Worm (Caenorhabditis elegans) whole organism, L1 larva: ENCODE data around the gene F54D5.24.

ENCODE experiments used
- C16A3.4 ChIP-seq: fragments of 150-350 bp; optimal IDR thresholded peaks from 2 replicates; lab custom pipeline; 2014; ENCODE audit warnings: missing biosample characterization, missing genetic modification characterization
- C34B4.2 ChIP-seq: sonication (generic microtip); optimal IDR thresholded peaks from 2 replicates; lab custom pipeline; 2017; ENCODE audit warnings: mild to moderate bottlenecking, missing genetic modification characterization, missing compliant biosample characterization
- aha-1 ChIP-seq: fragments of 150-350 bp; optimal IDR thresholded peaks from 2 replicates; lab custom pipeline; 2014; ENCODE audit warnings: missing biosample characterization, missing genetic modification characterization
- alr-1 ChIP-seq: fragments of 200-800 bp; sonication (Bioruptor generic); optimal IDR thresholded peaks from 2 replicates; lab custom pipeline; 2018; ENCODE audit warnings: borderline replicate concordance, mild to moderate bottlenecking, missing genetic modification characterization, missing compliant biosample characterization
- ceh-8 ChIP-seq: fragments of 200-800 bp; sonication (Bioruptor generic); optimal IDR thresholded peaks from 2 replicates; lab custom pipeline; 2018; ENCODE audit warnings: mild to moderate bottlenecking, missing genetic modification characterization, moderate library complexity, missing compliant biosample characterization
- ceh-88 ChIP-seq: fragments of 200-800 bp; sonication (Bioruptor generic); IDR thresholded peaks from 2 replicates; pipeline ENCODE4 v1.3.6; 2022; ENCODE audit warnings: missing genetic modification characterization, missing compliant biosample characterization
- ces-1 ChIP-seq: fragments of 150-350 bp; optimal IDR thresholded peaks from 2 replicates; lab custom pipeline; 2014; ENCODE audit warnings: missing biosample characterization, missing genetic modification reagents, missing genetic modification characterization
- dpl-1 ChIP-seq, 3 experiments: fragments of 150-350 bp in 2 of 3; sonication (generic microtip) in 1 of 3; optimal IDR thresholded peaks; 2 replicates each; lab custom pipeline; 2014 to 2017; ENCODE audit warnings: missing biosample characterization in 3 of 3, missing genetic modification characterization in 3 of 3, missing genetic modification reagents in 3 of 3
- efl-1 ChIP-seq, 4 experiments: fragments of 150-350 bp; optimal IDR thresholded peaks in 3 of 4; peaks in 1 of 4; 1 replicate in 1 of 4; 2 replicates in 3 of 4; lab custom pipeline; 2014; ENCODE audit warnings: missing biosample characterization in 2 of 4, missing genetic modification characterization in 2 of 4, missing genetic modification reagents in 2 of 4
- efl-3 ChIP-seq: fragments of 200-800 bp; sonication (Bioruptor generic); optimal IDR thresholded peaks from 2 replicates; lab custom pipeline; 2018; ENCODE audit warnings: mild to moderate bottlenecking, missing genetic modification characterization, missing compliant biosample characterization
- egl-13 ChIP-seq: sonication (generic microtip); optimal IDR thresholded peaks from 2 replicates; lab custom pipeline; 2016; ENCODE audit warnings: missing genotype, missing genetic modification reagents, missing genetic modification characterization, missing compliant biosample characterization
- elt-3 ChIP-seq, 6 experiments: fragments of 150-350 bp in 1 of 6; sonication (generic microtip); optimal IDR thresholded peaks; 2 replicates each; lab custom pipeline; 2017 to 2018; ENCODE audit warnings: missing biosample characterization in 6 of 6, missing genetic modification characterization in 6 of 6, inconsistent platforms in 1 of 6
- ets-5 ChIP-seq: fragments of 200-800 bp; sonication (Bioruptor generic); IDR thresholded peaks from 2 replicates; pipeline ENCODE4 v1.3.6; 2022; ENCODE audit warnings: missing genetic modification characterization, missing compliant biosample characterization
- fkh-10 ChIP-seq: sonication (generic microtip); optimal IDR thresholded peaks from 2 replicates; lab custom pipeline; 2017; ENCODE audit warnings: missing biosample characterization, missing genetic modification reagents, missing genetic modification characterization
- fkh-4 ChIP-seq: sonication (generic microtip); optimal IDR thresholded peaks from 2 replicates; lab custom pipeline; 2016; ENCODE audit warnings: missing compliant biosample characterization, missing genetic modification characterization, borderline replicate concordance
- fkh-8 ChIP-seq: sonication (generic microtip); optimal IDR thresholded peaks from 2 replicates; lab custom pipeline; 2016; ENCODE audit warnings: mild to moderate bottlenecking, missing genetic modification characterization, missing compliant biosample characterization
- hlh-17 ChIP-seq: fragments of 200-800 bp; sonication (Bioruptor generic); optimal IDR thresholded peaks from 2 replicates; lab custom pipeline; 2018; ENCODE audit warnings: missing genetic modification characterization, mild to moderate bottlenecking, missing compliant biosample characterization, moderate library complexity, borderline replicate concordance
- isw-1 ChIP-seq: fragments of 200-800 bp; sonication (Bioruptor generic); IDR thresholded peaks from 2 replicates; pipeline ENCODE4 v1.3.6; 2022; ENCODE audit warnings: missing genetic modification characterization, missing compliant biosample characterization
- lin-13 ChIP-seq: fragments of 150-350 bp; optimal IDR thresholded peaks from 2 replicates; lab custom pipeline; 2014; ENCODE audit warnings: missing biosample characterization, missing genetic modification reagents, missing genetic modification characterization
- lin-15B ChIP-seq: fragments of 150-350 bp; sonication (generic microtip); optimal IDR thresholded peaks from 3 replicates; lab custom pipeline; 2014; ENCODE audit warnings: missing biosample characterization, missing genetic modification characterization
- lir-3 ChIP-seq: sonication (generic microtip); optimal IDR thresholded peaks from 2 replicates; lab custom pipeline; 2016; ENCODE audit warnings: mild to moderate bottlenecking, missing genetic modification characterization, moderate library complexity, missing compliant biosample characterization; ENCODE audit not compliant: poor library complexity
- lsy-2 ChIP-seq, 2 experiments: fragments of 150-350 bp; optimal IDR thresholded peaks; 2 replicates each; lab custom pipeline; 2014; ENCODE audit warnings: missing biosample characterization in 2 of 2, missing genetic modification characterization in 2 of 2
- mef-2 ChIP-seq: fragments of 150-350 bp; optimal IDR thresholded peaks from 2 replicates; lab custom pipeline; 2014; ENCODE audit warnings: missing biosample characterization, missing genetic modification characterization
- mep-1 ChIP-seq: fragments of 150-350 bp; optimal IDR thresholded peaks from 2 replicates; lab custom pipeline; 2014; ENCODE audit warnings: missing biosample characterization, missing genetic modification characterization
- nhr-12 ChIP-seq: sonication (generic microtip); optimal IDR thresholded peaks from 2 replicates; lab custom pipeline; 2017; ENCODE audit warnings: missing biosample characterization, missing genetic modification characterization
- nhr-237 ChIP-seq: fragments of 150-350 bp; optimal IDR thresholded peaks from 2 replicates; lab custom pipeline; 2014; ENCODE audit warnings: missing biosample characterization, missing genetic modification characterization
- nhr-47 ChIP-seq: sonication (generic microtip); optimal IDR thresholded peaks from 2 replicates; lab custom pipeline; 2016; ENCODE audit warnings: mild to moderate bottlenecking, missing genetic modification characterization, moderate library complexity, missing compliant biosample characterization
- nhr-71 ChIP-seq: sonication (generic microtip); optimal IDR thresholded peaks from 2 replicates; lab custom pipeline; 2016; ENCODE audit warnings: mild to moderate bottlenecking, missing genetic modification characterization, moderate library complexity, missing compliant biosample characterization
- nhr-76 ChIP-seq: sonication (generic microtip); optimal IDR thresholded peaks from 2 replicates; lab custom pipeline; 2017; ENCODE audit warnings: missing biosample characterization, missing genetic modification characterization
- nhr-77 ChIP-seq: fragments of 150-350 bp; optimal IDR thresholded peaks from 2 replicates; lab custom pipeline; 2014; ENCODE audit warnings: missing biosample characterization, missing genetic modification characterization
- nhr-90 ChIP-seq: sonication (generic microtip); optimal IDR thresholded peaks from 2 replicates; lab custom pipeline; 2016; ENCODE audit warnings: mild to moderate bottlenecking, missing genetic modification characterization, missing compliant biosample characterization; ENCODE audit not compliant: poor library complexity
- pag-3 ChIP-seq: sonication (generic microtip); optimal IDR thresholded peaks from 2 replicates; lab custom pipeline; 2017; ENCODE audit warnings: missing genetic modification characterization, mild to moderate bottlenecking, missing compliant biosample characterization, antibody characterized with exemption, borderline replicate concordance; ENCODE audit not compliant: insufficient read depth
- pax-3 ChIP-seq: fragments of 200-800 bp; sonication (Bioruptor generic); optimal IDR thresholded peaks from 2 replicates; lab custom pipeline; 2018; ENCODE audit warnings: mild to moderate bottlenecking, missing genetic modification characterization, moderate library complexity, missing compliant biosample characterization
- skn-1 ChIP-seq: fragments of 150-350 bp; optimal IDR thresholded peaks from 2 replicates; lab custom pipeline; 2014; ENCODE audit warnings: missing biosample characterization, missing genetic modification characterization
- swsn-7 ChIP-seq: sonication (generic microtip); optimal IDR thresholded peaks from 2 replicates; lab custom pipeline; 2016; ENCODE audit warnings: missing genetic modification characterization, missing compliant biosample characterization
- tbx-2 ChIP-seq: sonication (generic microtip); optimal IDR thresholded peaks from 2 replicates; lab custom pipeline; 2016; ENCODE audit warnings: missing genetic modification characterization, missing compliant biosample characterization
- vab-15 ChIP-seq: sonication (generic microtip); optimal IDR thresholded peaks from 2 replicates; lab custom pipeline; 2017; ENCODE audit warnings: missing genotype, mild to moderate bottlenecking, missing genetic modification characterization, missing compliant biosample characterization
- ztf-4 ChIP-seq: fragments of 150-350 bp; optimal IDR thresholded peaks from 2 replicates; lab custom pipeline; 2014; ENCODE audit warnings: missing biosample characterization, missing genetic modification characterization

F54D5.24 gene

DNA sequence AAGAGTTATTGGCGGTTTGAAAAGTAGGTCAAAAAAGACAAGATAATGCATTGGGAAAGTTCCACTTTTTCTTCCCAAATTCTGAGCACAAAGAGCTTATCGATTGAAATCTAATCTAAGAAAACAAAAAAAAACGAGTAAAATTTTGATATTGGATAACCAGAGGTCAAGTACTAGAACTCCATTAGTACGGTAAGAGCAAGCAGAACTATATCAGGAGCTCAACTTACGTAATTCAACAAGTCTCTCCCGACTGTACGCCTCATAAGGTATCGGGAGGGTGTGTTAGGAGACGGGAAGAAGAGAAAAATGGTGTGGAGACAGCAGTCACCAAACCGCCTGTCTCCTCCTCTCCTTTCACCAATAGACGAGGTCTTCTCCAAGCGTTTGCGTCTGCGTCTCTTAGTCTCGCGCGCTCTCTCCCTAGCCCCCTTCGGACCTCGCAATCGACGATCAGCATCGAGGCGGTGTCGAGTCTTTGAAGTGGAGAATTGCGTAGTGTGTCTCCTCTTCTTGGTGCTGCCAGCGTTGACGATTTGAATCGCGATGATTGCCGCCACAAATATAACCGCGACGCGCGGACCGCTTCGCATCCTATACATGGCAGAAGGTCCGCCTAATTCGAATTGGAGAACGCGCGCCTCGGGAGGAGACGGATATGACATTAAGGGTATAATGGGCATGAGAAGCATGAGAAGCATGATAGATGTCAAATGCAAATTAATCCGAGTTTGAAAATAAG, 11.4 kb downstream of the F54D5.24 start, which contains the start of gene F54D5.5 (continued):
- no peak for TF ChIP-seq lir-3 (tag; lab: Kevin White, UChicago)
- no peak; the same call in 1 of the 2 replicates for TF ChIP-seq isw-1 (GFP tag; lab: Robert Waterston, UW)
- no peak for TF ChIP-seq nhr-12 (tag; lab: Kevin White, UChicago)
- TF ChIP-seq ceh-88 (GFP tag; lab: Robert Waterston, UW), result no peak
- TF ChIP-seq nhr-47, result no peak
- no peak for TF ChIP-seq fkh-10 (GFP tag; lab: Kevin White, UChicago)
- no peak for TF ChIP-seq skn-1 (tag; lab: Kevin White, UChicago)
- no peak for TF ChIP-seq C16A3.4 (tag; lab: Kevin White, UChicago)
- no peak for TF ChIP-seq nhr-90
- no peak for TF ChIP-seq ces-1 (GFP tag; lab: Kevin White, UChicago)
- no peak for TF ChIP-seq pag-3 (tag; lab: Kevin White, UChicago)
- no peak for TF ChIP-seq vab-15 (tag; lab: Kevin White, UChicago)
- no peak for TF ChIP-seq pax-3 (tag; lab: Kevin White, UChicago)
- no peak for TF ChIP-seq lin-13 (GFP tag; lab: Kevin White, UChicago)
- no peak for TF ChIP-seq alr-1 (tag; lab: Kevin White, UChicago)
- TF ChIP-seq lin-15B, result no peak
- no peak for TF ChIP-seq ceh-8 (GFP tag; lab: Kevin White, UChicago)
- no peak for TF ChIP-seq fkh-4
- peak; percentile 44 for TF ChIP-seq mep-1 (tag; lab: Kevin White, UChicago)
- TF ChIP-seq ets-5 (GFP tag; lab: Robert Waterston, UW), result no peak
- peak in 2 of 3 experiments; percentile 22 to 75 for TF ChIP-seq dpl-1 (GFP tag; optimal IDR thresholded peaks at IDR 0.05; lab: Kevin White, UChicago)
- peak in 1 of 2 experiments; percentile 45 for TF ChIP-seq lsy-2 (tag; optimal IDR thresholded peaks at IDR 0.05; lab: Kevin White, UChicago)
- TF ChIP-seq nhr-77, result no peak
- TF ChIP-seq swsn-7 (tag; lab: Kevin White, UChicago), result no peak
- TF ChIP-seq C34B4.2, result no peak
- no peak for TF ChIP-seq aha-1 (tag; lab: Kevin White, UChicago)
- TF ChIP-seq ztf-4, result no peak
- no peak for TF ChIP-seq elt-3 (tag; optimal IDR thresholded peaks at IDR 0.05; lab: Kevin White, UChicago)
- no peak for TF ChIP-seq mef-2 (tag; lab: Kevin White, UChicago)
- no peak for TF ChIP-seq nhr-71 (tag; lab: Kevin White, UChicago)
- TF ChIP-seq nhr-237 (tag; lab: Kevin White, UChicago), result no peak
- no peak for TF ChIP-seq fkh-8 (tag; lab: Kevin White, UChicago)
- no peak for TF ChIP-seq nhr-76 (tag; lab: Kevin White, UChicago)
- TF ChIP-seq tbx-2, result peak; percentile 3
- TF ChIP-seq egl-13 (tag; lab: Kevin White, UChicago), result peak; percentile 8
- TF ChIP-seq hlh-17 (GFP tag; lab: Kevin White, UChicago), result no peak

DNA sequence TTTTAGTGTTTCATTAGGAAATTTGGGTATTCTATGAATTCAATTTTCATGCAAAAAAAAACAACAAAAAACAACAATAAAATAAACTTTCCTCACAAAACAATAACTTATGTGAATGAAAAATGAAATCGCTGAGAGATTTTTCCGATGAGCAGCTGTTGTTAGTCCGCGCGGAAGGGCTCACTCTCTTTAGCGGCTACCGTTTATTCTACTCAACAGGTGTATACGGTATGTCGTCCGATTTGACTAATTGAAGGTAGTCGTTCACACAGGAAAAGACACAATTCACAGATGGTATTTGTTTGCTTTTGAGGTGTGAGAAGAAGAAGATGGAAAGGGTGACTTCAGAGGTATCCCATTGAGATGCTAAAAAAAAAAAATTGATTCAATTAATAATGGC, 12.9 kb downstream of the F54D5.24 start:
- no peak for TF ChIP-seq efl-1 (optimal IDR thresholded peaks at IDR 0.05; lab: Kevin White, UChicago)
- peak in 1 of 2 experiments; percentile 50 for TF ChIP-seq efl-1 (GFP tag; optimal IDR thresholded peaks at IDR 0.05 in 1 of 2; lab: Kevin White, UChicago)
- no peak for TF ChIP-seq efl-3 (GFP tag; lab: Kevin White, UChicago)
